Worm (Caenorhabditis elegans) whole organism, L4 larva: ENCODE measurements around the gene C44H4.4.

Experiments used
- F10B5.3 ChIP-seq: sonication (generic microtip); optimal IDR thresholded peaks from 2 replicates; lab custom pipeline; 2016; ENCODE audit warnings: mild to moderate bottlenecking, missing genetic modification characterization, missing compliant biosample characterization
- F37D6.2 ChIP-seq: sonication (generic microtip); optimal IDR thresholded peaks from 2 replicates; lab custom pipeline; 2016; ENCODE audit warnings: mild to moderate bottlenecking, missing genetic modification characterization, missing compliant biosample characterization
- Y105C5A.15 ChIP-seq: fragments of 200-800 bp; sonication (Bioruptor generic); IDR thresholded peaks from 2 replicates; pipeline ENCODE4 v1.3.6; 2022; ENCODE audit warnings: missing genetic modification characterization, missing compliant biosample characterization
- Y48G9A.11 ChIP-seq: fragments of 200-800 bp; sonication (Bioruptor generic); IDR thresholded peaks from 2 replicates; pipeline ENCODE4 v1.3.6; 2022; ENCODE audit warnings: missing genetic modification reagents, missing genetic modification characterization, missing compliant biosample characterization
- aha-1 ChIP-seq: fragments of 150-350 bp; peaks from one replicate; lab custom pipeline; 2014; ENCODE audit warnings: missing biosample characterization, missing genetic modification characterization
- ces-1 ChIP-seq: fragments of 150-350 bp; sonication (generic microtip); optimal IDR thresholded peaks from 4 replicates; lab custom pipeline; 2014; ENCODE audit warnings: missing biosample characterization, missing genetic modification reagents, missing genetic modification characterization
- cey-2 ChIP-seq: sonication (generic microtip); optimal IDR thresholded peaks from 3 replicates; lab custom pipeline; 2017; ENCODE audit warnings: missing genetic modification characterization, mild to moderate bottlenecking, missing compliant biosample characterization, antibody characterized with exemption, borderline replicate concordance; ENCODE audit not compliant: insufficient read depth
- daf-16 ChIP-seq, 3 experiments: sonication (generic microtip); optimal IDR thresholded peaks; 2 replicates each; lab custom pipeline; 2016 to 2017; ENCODE audit warnings: missing genetic modification characterization in 3 of 3, missing genetic modification reagents in 3 of 3, mild to moderate bottlenecking in 2 of 3, missing compliant biosample characterization in 2 of 3, missing biosample characterization in 1 of 3, moderate library complexity in 1 of 3
- daf-19 ChIP-seq: fragments of 200-800 bp; sonication (Bioruptor generic); conservative IDR thresholded peaks from 2 replicates; pipeline ENCODE4 v1.3.6; 2022; ENCODE audit warnings: missing genetic modification characterization, missing compliant biosample characterization
- daf-8 ChIP-seq: fragments of 200-800 bp; sonication (Bioruptor generic); IDR thresholded peaks from 2 replicates; pipeline ENCODE4 v1.3.6; 2022; ENCODE audit warnings: missing genetic modification characterization, missing compliant biosample characterization
- dmd-6 ChIP-seq: fragments of 200-800 bp; sonication (Bioruptor generic); IDR thresholded peaks from 2 replicates; pipeline ENCODE4 v1.3.6; 2022; ENCODE audit warnings: missing genetic modification reagents, missing genetic modification characterization, missing compliant biosample characterization
- dmd-8 ChIP-seq: fragments of 200-800 bp; sonication (Bioruptor generic); IDR thresholded peaks from 2 replicates; pipeline ENCODE4 v1.3.6; 2022; ENCODE audit warnings: missing genetic modification characterization, missing compliant biosample characterization
- dmd-9 ChIP-seq: fragments of 200-800 bp; sonication (Bioruptor generic); IDR thresholded peaks from 2 replicates; pipeline ENCODE4 v1.3.6; 2022; ENCODE audit warnings: missing genetic modification reagents, missing genetic modification characterization, missing compliant biosample characterization
- dve-1 ChIP-seq: sonication (generic microtip); optimal IDR thresholded peaks from 2 replicates; lab custom pipeline; 2017; ENCODE audit warnings: antibody characterized with exemption, mild to moderate bottlenecking, missing genetic modification characterization, missing compliant biosample characterization; ENCODE audit not compliant: insufficient read depth
- egl-43 ChIP-seq: fragments of 200-800 bp; sonication (Bioruptor generic); IDR thresholded peaks from 2 replicates; pipeline ENCODE4 v1.3.6; 2022; ENCODE audit warnings: missing genetic modification reagents, missing genetic modification characterization, missing compliant biosample characterization
- gei-8 ChIP-seq: fragments of 200-800 bp; sonication (Bioruptor generic); optimal IDR thresholded peaks from 2 replicates; lab custom pipeline; 2018; ENCODE audit warnings: mild to moderate bottlenecking, missing genetic modification characterization, missing compliant biosample characterization
- hif-1 ChIP-seq, 2 experiments: sonication (generic microtip); optimal IDR thresholded peaks; 2 replicates each; lab custom pipeline; 2016 to 2017; ENCODE audit warnings: missing compliant biosample characterization in 2 of 2, missing genetic modification characterization in 2 of 2, missing genetic modification reagents in 2 of 2, missing genotype in 2 of 2, mild to moderate bottlenecking in 1 of 2
- hlh-11 ChIP-seq: fragments of 200-800 bp; sonication (Bioruptor generic); optimal IDR thresholded peaks from 2 replicates; lab custom pipeline; 2018; ENCODE audit warnings: mild to moderate bottlenecking, missing genetic modification characterization, missing compliant biosample characterization
- jun-1 ChIP-seq: fragments of 150-350 bp; optimal IDR thresholded peaks from 2 replicates; lab custom pipeline; 2014; ENCODE audit warnings: missing biosample characterization, missing genetic modification reagents, missing genetic modification characterization
- lin-15B ChIP-seq: fragments of 150-350 bp; sonication (generic microtip); optimal IDR thresholded peaks from 3 replicates; lab custom pipeline; 2014; ENCODE audit warnings: missing biosample characterization, missing genetic modification characterization
- lir-3 ChIP-seq: sonication (generic microtip); optimal IDR thresholded peaks from 2 replicates; lab custom pipeline; 2016; ENCODE audit warnings: mild to moderate bottlenecking, missing genetic modification characterization, missing compliant biosample characterization
- madf-9 ChIP-seq: fragments of 200-800 bp; sonication (Bioruptor generic); conservative IDR thresholded peaks from 2 replicates; pipeline ENCODE4 v1.3.6; 2022; ENCODE audit warnings: missing genetic modification reagents, missing genetic modification characterization, missing compliant biosample characterization
- mdl-1 ChIP-seq, 2 experiments: fragments of 150-350 bp in 1 of 2; sonication (generic microtip) in 1 of 2; optimal IDR thresholded peaks; 2 replicates each; lab custom pipeline; 2014 to 2017; ENCODE audit warnings: missing biosample characterization in 2 of 2, missing genetic modification characterization in 2 of 2
- mep-1 ChIP-seq: fragments of 150-350 bp; sonication (generic microtip); optimal IDR thresholded peaks from 3 replicates; lab custom pipeline; 2014; ENCODE audit warnings: missing biosample characterization, missing genetic modification characterization
- mes-2 ChIP-seq: sonication (generic microtip); optimal IDR thresholded peaks from 2 replicates; lab custom pipeline; 2016; ENCODE audit warnings: missing genotype, mild to moderate bottlenecking, missing genetic modification characterization, missing compliant biosample characterization; ENCODE audit not compliant: poor library complexity, severe bottlenecking
- mxl-2 ChIP-seq: fragments of 200-800 bp; sonication (Bioruptor generic); conservative IDR thresholded peaks from 2 replicates; pipeline ENCODE4 v1.3.6; 2022; ENCODE audit warnings: missing genetic modification reagents, missing genetic modification characterization, missing compliant biosample characterization
- nhr-102 ChIP-seq: sonication (generic microtip); optimal IDR thresholded peaks from 2 replicates; lab custom pipeline; 2016; ENCODE audit warnings: mild to moderate bottlenecking, missing genetic modification characterization, moderate library complexity, missing compliant biosample characterization
- nhr-111 ChIP-seq: fragments of 200-800 bp; sonication (Bioruptor generic); optimal IDR thresholded peaks from 2 replicates; lab custom pipeline; 2018; ENCODE audit warnings: mild to moderate bottlenecking, missing genetic modification characterization, missing compliant biosample characterization
- nhr-28 ChIP-seq: fragments of 150-350 bp; optimal IDR thresholded peaks from 2 replicates; lab custom pipeline; 2014; ENCODE audit warnings: missing biosample characterization, missing genetic modification characterization
- nhr-42 ChIP-seq: fragments of 200-800 bp; sonication (Bioruptor generic); IDR thresholded peaks from 2 replicates; pipeline ENCODE4 v1.3.6; 2022; ENCODE audit warnings: missing genetic modification characterization, missing compliant biosample characterization
- nhr-6 ChIP-seq: fragments of 150-350 bp; optimal IDR thresholded peaks from 2 replicates; lab custom pipeline; 2014; ENCODE audit warnings: missing biosample characterization, missing genetic modification characterization
- nhr-76 ChIP-seq: fragments of 150-350 bp; optimal IDR thresholded peaks from 2 replicates; lab custom pipeline; 2014; ENCODE audit warnings: missing biosample characterization, missing genetic modification characterization
- nhr-77 ChIP-seq: fragments of 150-350 bp; optimal IDR thresholded peaks from 2 replicates; lab custom pipeline; 2014; ENCODE audit warnings: missing biosample characterization, missing genetic modification characterization
- php-3 ChIP-seq: fragments of 200-800 bp; sonication (Bioruptor generic); IDR thresholded peaks from 2 replicates; pipeline ENCODE4 v1.3.6; 2022; ENCODE audit warnings: missing genetic modification reagents, missing genetic modification characterization, missing compliant biosample characterization
- sdz-12 ChIP-seq: fragments of 200-800 bp; sonication (Bioruptor generic); optimal IDR thresholded peaks from 2 replicates; lab custom pipeline; 2018; ENCODE audit warnings: mild to moderate bottlenecking, missing genetic modification characterization, missing compliant biosample characterization
- set-16 ChIP-seq: fragments of 200-800 bp; sonication (Bioruptor generic); IDR thresholded peaks from 2 replicates; pipeline ENCODE4 v1.3.6; 2022; ENCODE audit warnings: missing genetic modification reagents, missing genetic modification characterization, missing compliant biosample characterization
- snpc-1.2 ChIP-seq: fragments of 200-800 bp; sonication (Bioruptor generic); IDR thresholded peaks from 2 replicates; pipeline ENCODE4 v1.3.6; 2022; ENCODE audit warnings: missing genetic modification reagents, missing genetic modification characterization, missing compliant biosample characterization
- spr-1 ChIP-seq: sonication (generic microtip); optimal IDR thresholded peaks from 2 replicates; lab custom pipeline; 2016; ENCODE audit warnings: mild to moderate bottlenecking, missing genetic modification characterization, missing compliant biosample characterization
- tra-1 ChIP-seq: fragments of 200-800 bp; sonication (Bioruptor generic); IDR thresholded peaks from 2 replicates; pipeline ENCODE4 v1.3.6; 2022; ENCODE audit warnings: missing genetic modification reagents, missing genetic modification characterization, missing compliant biosample characterization
- unc-130 ChIP-seq: sonication (generic microtip); optimal IDR thresholded peaks from 2 replicates; lab custom pipeline; 2016; ENCODE audit warnings: missing genetic modification reagents, missing genetic modification characterization, missing compliant biosample characterization
- unc-62 ChIP-seq, 3 experiments: fragments of 150-350 bp in 1 of 3; sonication (generic microtip); optimal IDR thresholded peaks in 2 of 3; peaks in 1 of 3; 1 replicate in 1 of 3; 2 replicates in 2 of 3; lab custom pipeline; 2014 to 2017; ENCODE audit warnings: missing biosample characterization in 3 of 3, missing genetic modification characterization in 3 of 3, missing genetic modification reagents in 3 of 3, missing genotype in 1 of 3
- ztf-7 ChIP-seq: fragments of 150-350 bp; optimal IDR thresholded peaks from 2 replicates; lab custom pipeline; 2014; ENCODE audit warnings: missing biosample characterization, missing genetic modification characterization

Gene C44H4.4

ce11 chrX:14565245-14565644 is 23.7 kb downstream of the C44H4.4 start:
- TF ChIP-seq egl-43 (GFP tag; lab: Robert Waterston, UW) (0 out of 2 replicates have a peak, but pooled peaks have one; percentile 10), F10B5.3 (tag; lab: Kevin White, UChicago) (no peak), dve-1 (tag; lab: Kevin White, UChicago) (peak; percentile 14), dmd-6 (GFP tag; lab: Robert Waterston, UW) (peak; percentile 52), mes-2 (tag; lab: Kevin White, UChicago) (peak; percentile 9), unc-62 (GFP tag; optimal IDR thresholded peaks at IDR 0.05 in 1 of 2; lab: Kevin White, UChicago) (peak in 1 of 2 experiments; percentile 69), unc-62 (tag; optimal IDR thresholded peaks at IDR 0.05; lab: Kevin White, UChicago) (no peak)

- TF ChIP-seq dmd-6 (GFP tag; lab: Robert Waterston, UW) = peak; percentile 36
- TF ChIP-seq nhr-28 (tag; lab: Kevin White, UChicago) = peak; percentile 51
- no peak for TF ChIP-seq Y48G9A.11 (GFP tag; lab: Robert Waterston, UW)
- TF ChIP-seq hlh-11 (tag; lab: Kevin White, UChicago) = peak; percentile 4
- peak; percentile 82 for TF ChIP-seq aha-1 (tag; lab: Kevin White, UChicago)
- peak in 1 of 2 experiments; percentile 90 for TF ChIP-seq unc-62 (GFP tag; optimal IDR thresholded peaks at IDR 0.05 in 1 of 2; lab: Kevin White, UChicago)
- TF ChIP-seq unc-62 (tag; optimal IDR thresholded peaks at IDR 0.05; lab: Kevin White, UChicago) = no peak
- peak in 1 of 2 experiments; percentile 18 for TF ChIP-seq daf-16 (GFP tag; optimal IDR thresholded peaks at IDR 0.05; lab: Kevin White, UChicago)
- TF ChIP-seq daf-16 (tag; optimal IDR thresholded peaks at IDR 0.05; lab: Kevin White, UChicago) = peak; percentile 4
- no peak for TF ChIP-seq daf-19 (GFP tag; lab: Robert Waterston, UW)
- TF ChIP-seq tra-1 = 0 out of 2 replicates have a peak, but pooled peaks have one; percentile 16
Measured at ce11 chrX:14563818-14564217, 25.1 kb downstream of the C44H4.4 start.

- TF ChIP-seq php-3 (GFP tag; lab: Robert Waterston, UW) = no peak
- TF ChIP-seq nhr-28 (tag; lab: Kevin White, UChicago) = peak; percentile 91
- TF ChIP-seq mep-1 (tag; lab: Kevin White, UChicago) = peak; percentile 25
- no peak for TF ChIP-seq nhr-111 (GFP tag; lab: Kevin White, UChicago)
- TF ChIP-seq madf-9 = no peak
- TF ChIP-seq daf-16 (GFP tag; optimal IDR thresholded peaks at IDR 0.05; lab: Kevin White, UChicago) = peak in 1 of 2 experiments; percentile 36
- peak; percentile 28 for TF ChIP-seq daf-16 (tag; optimal IDR thresholded peaks at IDR 0.05; lab: Kevin White, UChicago)
- TF ChIP-seq lin-15B (tag; lab: Kevin White, UChicago) = no peak
- peak; percentile 36; the same call in 1 of the 2 replicates for TF ChIP-seq mxl-2
- no peak for TF ChIP-seq set-16 (GFP tag; lab: Robert Waterston, UW)
- peak; percentile 61 for TF ChIP-seq nhr-77 (tag; lab: Kevin White, UChicago)
- TF ChIP-seq dmd-9 (GFP tag; lab: Robert Waterston, UW) = no peak
- no peak for TF ChIP-seq ces-1 (GFP tag; lab: Kevin White, UChicago)
- peak; percentile 39 for TF ChIP-seq hlh-11 (tag; lab: Kevin White, UChicago)
- TF ChIP-seq ztf-7 = no peak
- no peak for TF ChIP-seq daf-8 (GFP tag; lab: Robert Waterston, UW)
- no peak for TF ChIP-seq spr-1 (tag; lab: Kevin White, UChicago)
- TF ChIP-seq dmd-6 (GFP tag; lab: Robert Waterston, UW) = peak; percentile 82
- TF ChIP-seq unc-130 (GFP tag; lab: Kevin White, UChicago) = no peak
- TF ChIP-seq mdl-1 (tag; optimal IDR thresholded peaks at IDR 0.05; lab: Kevin White, UChicago) = peak in 1 of 2 experiments; percentile 30
- TF ChIP-seq hif-1 (tag; optimal IDR thresholded peaks at IDR 0.05; lab: Kevin White, UChicago) = peak in 1 of 2 experiments; percentile 82
- no peak for TF ChIP-seq dmd-8
- TF ChIP-seq nhr-42 = no peak
- TF ChIP-seq nhr-6 (tag; lab: Kevin White, UChicago) = peak; percentile 7
- no peak for TF ChIP-seq nhr-102
- no peak for TF ChIP-seq sdz-12
- TF ChIP-seq F37D6.2 = peak; percentile 77
- no peak for TF ChIP-seq gei-8
- no peak for TF ChIP-seq nhr-76 (tag; lab: Kevin White, UChicago)
- TF ChIP-seq lir-3 (tag; lab: Kevin White, UChicago) = no peak
- no peak for TF ChIP-seq jun-1 (tag; lab: Kevin White, UChicago)
- no peak for TF ChIP-seq Y105C5A.15 (GFP tag; lab: Robert Waterston, UW)
- TF ChIP-seq snpc-1.2 (GFP tag; lab: Robert Waterston, UW) = no peak
- no peak for TF ChIP-seq cey-2 (tag; lab: Kevin White, UChicago)
Measured at ce11 chrX:14562286-14563086, 26.4 kb downstream of the C44H4.4 start.
